Worm (Caenorhabditis elegans) whole organism, L4/young adult: ENCODE results near the gene bli-6.
"Not testable (repeated sequence)": the region's sequence is repeated elsewhere in the genome, so short reads cannot be mapped to it uniquely, and the experiment has no call there.

ENCODE experiments used
- dao-5 ChIP-seq: sonication (generic microtip); optimal IDR thresholded peaks from 2 replicates; lab custom pipeline; 2016; ENCODE audit warnings: missing genotype, missing genetic modification characterization, moderate library complexity, missing compliant biosample characterization
- him-1 ChIP-seq: sonication (generic microtip); optimal IDR thresholded peaks from 2 replicates; lab custom pipeline; 2016; ENCODE audit warnings: missing genotype, missing genetic modification reagents, missing genetic modification characterization, missing compliant biosample characterization

ce11 chrIV:6347213-6347612 lies 29.7 kb upstream of the bli-6 start, which contains the start of gene Y73B6BL.289:
- not testable (repeated sequence) for TF ChIP-seq dao-5, him-1 (tag; lab: Kevin White, UChicago)
